Fruit fly (Drosophila melanogaster) whole organism, prepupa: Measurements from ENCODE around the gene Ets97D.
A peak's percentile ranks its signal among the peaks of the same experiment; 100 is the strongest.

Source experiments
- CG10631 ChIP-seq: fragments of 200-800 bp; sonication (Bioruptor generic); optimal IDR thresholded peaks from 2 replicates; lab custom pipeline; 2016; ENCODE audit warnings: missing biosample characterization, missing genetic modification characterization
- CG10669 ChIP-seq: fragments of 200-800 bp; sonication (Bioruptor generic); optimal IDR thresholded peaks from 3 replicates; lab custom pipeline; 2018; ENCODE audit warnings: missing biosample characterization, mild to moderate bottlenecking, missing genetic modification characterization, moderate library complexity
- CG11762 ChIP-seq: fragments of 200-800 bp; sonication (Bioruptor generic); optimal IDR thresholded peaks from 3 replicates; lab custom pipeline; 2016; ENCODE audit warnings: missing biosample characterization, missing genetic modification characterization; ENCODE audit not compliant: insufficient read depth
- CG11902 ChIP-seq: fragments of 200-800 bp; sonication (Bioruptor generic); optimal IDR thresholded peaks from 3 replicates; lab custom pipeline; 2016; ENCODE audit warnings: missing biosample characterization, missing genetic modification characterization
- CG15336 ChIP-seq: fragments of 200-800 bp; sonication (Bioruptor generic); IDR thresholded peaks from 2 replicates; pipeline ENCODE4 v1.3.6; 2022; ENCODE audit warnings: missing biosample characterization, missing genetic modification characterization
- CG1621 ChIP-seq: fragments of 200-800 bp; sonication (Bioruptor generic); optimal IDR thresholded peaks from 3 replicates; lab custom pipeline; 2018; ENCODE audit warnings: missing biosample characterization, mild to moderate bottlenecking, missing genetic modification characterization
- CG16779 ChIP-seq: fragments of 200-800 bp; sonication (Bioruptor generic); optimal IDR thresholded peaks from 3 replicates; lab custom pipeline; 2017; ENCODE audit warnings: missing biosample characterization, mild to moderate bottlenecking, missing genetic modification characterization
- CG31627 ChIP-seq: fragments of 200-800 bp; sonication (Bioruptor generic); optimal IDR thresholded peaks from 3 replicates; lab custom pipeline; 2016; ENCODE audit warnings: missing biosample characterization, missing genetic modification characterization
- CG32006 ChIP-seq: fragments of 200-800 bp; sonication (Bioruptor generic); optimal IDR thresholded peaks from 3 replicates; lab custom pipeline; 2017; ENCODE audit warnings: missing biosample characterization, mild to moderate bottlenecking, missing genetic modification characterization
- CG34406 ChIP-seq: fragments of 200-800 bp; sonication (Bioruptor generic); optimal IDR thresholded peaks from 3 replicates; lab custom pipeline; 2016; ENCODE audit warnings: missing biosample characterization, missing genetic modification characterization
- CG3919 ChIP-seq: fragments of 200-800 bp; sonication (Bioruptor generic); optimal IDR thresholded peaks from 3 replicates; lab custom pipeline; 2016; ENCODE audit warnings: missing biosample characterization, missing genetic modification characterization
- CG4318 ChIP-seq: fragments of 200-800 bp; sonication (Bioruptor generic); optimal IDR thresholded peaks from 3 replicates; lab custom pipeline; 2017; ENCODE audit warnings: missing biosample characterization, mild to moderate bottlenecking, missing genetic modification characterization
- CG6163 ChIP-seq: fragments of 200-800 bp; sonication (Bioruptor generic); IDR thresholded peaks from 3 replicates; pipeline ENCODE4 v1.3.6; 2022; ENCODE audit warnings: missing biosample characterization, missing genetic modification characterization
- CG6808 ChIP-seq: fragments of 200-800 bp; sonication (Bioruptor generic); optimal IDR thresholded peaks from 3 replicates; lab custom pipeline; 2017; ENCODE audit warnings: missing biosample characterization, missing genetic modification characterization, mild to moderate bottlenecking, moderate library complexity, missing genetic modification reagents
- CG7368 ChIP-seq: fragments of 200-800 bp; sonication (Bioruptor generic); optimal IDR thresholded peaks from 3 replicates; lab custom pipeline; 2016; ENCODE audit warnings: missing biosample characterization, missing genetic modification characterization
- CG8119 ChIP-seq: fragments of 200-800 bp; sonication (Bioruptor generic); IDR thresholded peaks from 3 replicates; pipeline ENCODE4 v1.3.6; 2022; ENCODE audit warnings: missing biosample characterization, missing genetic modification characterization
- CG8632 ChIP-seq: fragments of 200-800 bp; sonication (Bioruptor generic); optimal IDR thresholded peaks from 3 replicates; lab custom pipeline; 2016; ENCODE audit warnings: missing biosample characterization, missing genetic modification characterization
- CG9139 ChIP-seq: fragments of 200-800 bp; sonication (Bioruptor generic); optimal IDR thresholded peaks from 3 replicates; lab custom pipeline; 2017; ENCODE audit warnings: missing biosample characterization, mild to moderate bottlenecking, missing genetic modification characterization
- Eip75B ChIP-seq: fragments of 200-800 bp; sonication (Bioruptor generic); optimal IDR thresholded peaks from 3 replicates; lab custom pipeline; 2016; ENCODE audit warnings: missing biosample characterization, missing genetic modification characterization
- Eip78C ChIP-seq: fragments of 200-800 bp; sonication (Bioruptor generic); peaks from one replicate; lab custom pipeline; 2016; ENCODE audit warnings: missing biosample characterization, missing genetic modification characterization
- Eip93F ChIP-seq: fragments of 200-800 bp; sonication (Bioruptor generic); optimal IDR thresholded peaks from 2 replicates; lab custom pipeline; 2016; ENCODE audit warnings: missing biosample characterization, mild to moderate bottlenecking, missing genetic modification characterization
- Ets21C ChIP-seq: fragments of 200-800 bp; sonication (Bioruptor generic); optimal IDR thresholded peaks from 3 replicates; lab custom pipeline; 2016; ENCODE audit warnings: missing biosample characterization, missing genetic modification characterization
- Ets96B ChIP-seq: fragments of 200-800 bp; optimal IDR thresholded peaks from 2 replicates; lab custom pipeline; 2019; ENCODE audit warnings: missing biosample characterization, mild to moderate bottlenecking, missing genetic modification characterization, moderate library complexity
- Hr39 ChIP-seq: fragments of 200-800 bp; sonication (Bioruptor generic); optimal IDR thresholded peaks from 2 replicates; lab custom pipeline; 2016; ENCODE audit warnings: missing biosample characterization, missing genetic modification characterization
- Met ChIP-seq: fragments of 200-800 bp; sonication (Bioruptor generic); optimal IDR thresholded peaks from 3 replicates; lab custom pipeline; 2016; ENCODE audit warnings: missing biosample characterization, missing genetic modification characterization
- OdsH ChIP-seq: fragments of 200-800 bp; sonication (Bioruptor generic); optimal IDR thresholded peaks from 3 replicates; lab custom pipeline; 2016; ENCODE audit warnings: missing biosample characterization, missing genetic modification characterization
- Smox ChIP-seq: fragments of 200-800 bp; sonication (Bioruptor generic); optimal IDR thresholded peaks from 3 replicates; lab custom pipeline; 2016; ENCODE audit warnings: missing biosample characterization, missing genetic modification characterization
- Sox102F ChIP-seq: fragments of 200-800 bp; sonication (Bioruptor generic); optimal IDR thresholded peaks from 2 replicates; lab custom pipeline; 2016; ENCODE audit warnings: missing biosample characterization, mild to moderate bottlenecking, missing genetic modification characterization
- achi ChIP-seq: fragments of 200-800 bp; sonication (Bioruptor generic); optimal IDR thresholded peaks from 3 replicates; lab custom pipeline; 2016; ENCODE audit warnings: missing biosample characterization, missing genetic modification characterization
- acj6 ChIP-seq: fragments of 200-800 bp; sonication (Bioruptor generic); optimal IDR thresholded peaks from 3 replicates; lab custom pipeline; 2016; ENCODE audit warnings: missing biosample characterization, missing genetic modification characterization
- dac ChIP-seq: fragments of 200-800 bp; sonication (Bioruptor generic); optimal IDR thresholded peaks from 2 replicates; lab custom pipeline; 2017; ENCODE audit warnings: missing biosample characterization, mild to moderate bottlenecking, missing genetic modification characterization
- dsx ChIP-seq: fragments of 200-800 bp; optimal IDR thresholded peaks from 3 replicates; lab custom pipeline; 2019; ENCODE audit warnings: missing biosample characterization, mild to moderate bottlenecking, missing genetic modification characterization, moderate library complexity; ENCODE audit not compliant: poor library complexity, severe bottlenecking
- eg ChIP-seq: fragments of 200-800 bp; sonication (Bioruptor generic); IDR thresholded peaks from 3 replicates; pipeline ENCODE4 v1.3.6; 2022; ENCODE audit warnings: missing biosample characterization, missing genetic modification characterization
- esn ChIP-seq: fragments of 200-800 bp; sonication (Bioruptor generic); optimal IDR thresholded peaks from 2 replicates; lab custom pipeline; 2016; ENCODE audit warnings: missing biosample characterization, mild to moderate bottlenecking, missing genetic modification characterization, moderate library complexity
- fd59A ChIP-seq: fragments of 200-800 bp; sonication (Bioruptor generic); optimal IDR thresholded peaks from 2 replicates; lab custom pipeline; 2017; ENCODE audit warnings: missing biosample characterization, mild to moderate bottlenecking, missing genetic modification characterization, missing genetic modification reagents
- fd85E ChIP-seq: fragments of 200-800 bp; sonication (Bioruptor generic); optimal IDR thresholded peaks from 3 replicates; lab custom pipeline; 2016; ENCODE audit warnings: missing biosample characterization, missing genetic modification characterization
- fkh ChIP-seq: fragments of 200-800 bp; sonication (Bioruptor generic); optimal IDR thresholded peaks from 3 replicates; lab custom pipeline; 2017; ENCODE audit warnings: missing biosample characterization, mild to moderate bottlenecking, missing genetic modification characterization, moderate library complexity
- net ChIP-seq: fragments of 200-800 bp; sonication (Bioruptor generic); optimal IDR thresholded peaks from 3 replicates; lab custom pipeline; 2016; ENCODE audit warnings: missing biosample characterization, missing genetic modification characterization
- pdm3 ChIP-seq: fragments of 200-800 bp; sonication (Bioruptor generic); optimal IDR thresholded peaks from 3 replicates; lab custom pipeline; 2016; ENCODE audit warnings: missing biosample characterization, missing genetic modification characterization
- salr ChIP-seq, 2 experiments: fragments of 200-800 bp; sonication (Bioruptor generic); optimal IDR thresholded peaks; 3 replicates each; lab custom pipeline; 2016 to 2018; ENCODE audit warnings: missing biosample characterization in 2 of 2, missing genetic modification characterization in 2 of 2, mild to moderate bottlenecking in 1 of 2
- ss ChIP-seq, 2 experiments: fragments of 200-800 bp; sonication (Bioruptor generic); optimal IDR thresholded peaks; 2 replicates in 1 of 2; 3 replicates in 1 of 2; lab custom pipeline; 2017 to 2018; ENCODE audit warnings: mild to moderate bottlenecking in 2 of 2, missing biosample characterization in 2 of 2, missing genetic modification characterization in 2 of 2, moderate library complexity in 1 of 2
- svp ChIP-seq: fragments of 200-800 bp; sonication (Bioruptor generic); peaks from one replicate; lab custom pipeline; 2016; ENCODE audit warnings: missing biosample characterization, missing genetic modification characterization
- topi ChIP-seq: fragments of 200-800 bp; sonication (Bioruptor generic); optimal IDR thresholded peaks from 3 replicates; lab custom pipeline; 2016; ENCODE audit warnings: missing biosample characterization, missing genetic modification characterization
- vri ChIP-seq: fragments of 200-800 bp; sonication (Bioruptor generic); optimal IDR thresholded peaks from 3 replicates; lab custom pipeline; 2016; ENCODE audit warnings: missing biosample characterization, mild to moderate bottlenecking, missing genetic modification characterization

Gene Ets97D

DNA sequence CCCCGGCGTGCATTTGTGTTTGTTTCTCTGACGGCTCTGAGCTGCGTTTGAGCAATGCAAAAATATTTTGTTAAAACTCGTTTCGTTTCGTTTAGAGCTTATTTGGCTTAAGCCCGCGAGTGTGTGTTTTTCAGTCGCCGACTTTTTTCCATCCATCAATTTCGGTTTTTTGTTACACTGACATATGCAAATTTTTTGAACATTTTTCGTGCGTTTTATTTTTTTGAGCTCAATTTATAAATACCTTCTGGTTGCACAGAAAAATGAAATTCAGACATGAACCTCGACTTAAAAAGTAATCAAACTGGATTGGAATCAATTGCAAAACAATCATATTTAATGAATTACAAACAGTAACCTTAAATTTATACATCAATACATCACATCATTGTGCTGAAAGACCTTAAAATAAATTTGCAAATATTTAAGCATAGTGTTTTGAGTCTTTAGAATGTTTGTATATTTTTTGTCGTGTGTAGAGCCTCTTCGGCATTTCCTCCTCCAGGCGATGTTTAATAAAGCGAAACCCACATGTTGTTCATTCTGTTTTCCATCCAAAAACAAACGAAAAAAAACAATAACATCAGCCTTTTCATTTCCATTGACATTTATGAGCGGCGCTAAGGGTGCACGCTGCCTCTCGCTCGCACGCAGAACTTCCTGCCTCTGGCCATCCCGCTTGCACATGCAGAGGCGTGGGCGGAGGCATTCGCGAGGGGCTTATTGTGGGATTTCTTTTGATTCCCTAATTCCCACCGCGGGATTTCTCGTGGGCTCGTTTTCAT is 30.3 kb downstream of the Ets97D start:
- TF ChIP-seq Ets96B (tag; lab: Kevin White, UChicago), result no peak
- TF ChIP-seq esn (GFP tag; lab: Kevin White, UChicago), result peak; percentile 44
- TF ChIP-seq CG34406 (GFP tag; lab: Kevin White, UChicago), result no peak
- TF ChIP-seq Ets21C (GFP tag; lab: Kevin White, UChicago), result no peak
- no peak for TF ChIP-seq salr (GFP tag; optimal IDR thresholded peaks at IDR 0.05; lab: Kevin White, UChicago)
- TF ChIP-seq CG10669 (GFP tag; lab: Kevin White, UChicago), result no peak
- no peak for TF ChIP-seq fd85E (GFP tag; lab: Kevin White, UChicago)
- TF ChIP-seq CG4318 (GFP tag; lab: Kevin White, UChicago), result no peak
- TF ChIP-seq Eip93F (GFP tag; lab: Kevin White, UChicago), result no peak
- no peak for TF ChIP-seq eg
- TF ChIP-seq net (GFP tag; lab: Kevin White, UChicago), result no peak
- no peak for TF ChIP-seq ss (GFP tag; optimal IDR thresholded peaks at IDR 0.05; lab: Kevin White, UChicago)
- TF ChIP-seq Eip78C, result peak; percentile 84
- peak; percentile 0 for TF ChIP-seq CG31627 (GFP tag; lab: Kevin White, UChicago)
- TF ChIP-seq Hr39 (GFP tag; lab: Kevin White, UChicago), result peak; percentile 21
- TF ChIP-seq OdsH, result peak; percentile 7
- TF ChIP-seq pdm3 (GFP tag; lab: Kevin White, UChicago), result no peak
- TF ChIP-seq CG3919 (GFP tag; lab: Kevin White, UChicago), result peak; percentile 22
- TF ChIP-seq CG8119 (GFP tag; lab: Robert Waterston, UW), result no peak
- TF ChIP-seq vri (GFP tag; lab: Kevin White, UChicago), result no peak
- TF ChIP-seq CG32006 (GFP tag; lab: Kevin White, UChicago), result peak; percentile 8
- TF ChIP-seq CG7368 (GFP tag; lab: Kevin White, UChicago), result no peak
- no peak for TF ChIP-seq CG1621
- TF ChIP-seq dac (GFP tag; lab: Kevin White, UChicago), result no peak
- TF ChIP-seq CG15336 (GFP tag; lab: Robert Waterston, UW), result no peak
- TF ChIP-seq topi (GFP tag; lab: Kevin White, UChicago), result peak; percentile 39
- no peak for TF ChIP-seq CG10631 (GFP tag; lab: Kevin White, UChicago)
- no peak for TF ChIP-seq fkh (GFP tag; lab: Kevin White, UChicago)
- no peak for TF ChIP-seq fd59A (GFP tag; lab: Kevin White, UChicago)
- no peak for TF ChIP-seq CG16779
- TF ChIP-seq CG8632 (GFP tag; lab: Kevin White, UChicago), result no peak
- TF ChIP-seq Sox102F (GFP tag; lab: Kevin White, UChicago), result peak; percentile 44
- TF ChIP-seq svp (GFP tag; lab: Kevin White, UChicago), result peak; percentile 76
- TF ChIP-seq Met (GFP tag; lab: Kevin White, UChicago), result peak; percentile 44
- no peak for TF ChIP-seq CG11762 (GFP tag; lab: Kevin White, UChicago)
- peak; percentile 21 for TF ChIP-seq Smox (GFP tag; lab: Kevin White, UChicago)
- no peak for TF ChIP-seq acj6 (GFP tag; lab: Kevin White, UChicago)
- no peak for TF ChIP-seq CG6808 (GFP tag; lab: Kevin White, UChicago)

DNA sequence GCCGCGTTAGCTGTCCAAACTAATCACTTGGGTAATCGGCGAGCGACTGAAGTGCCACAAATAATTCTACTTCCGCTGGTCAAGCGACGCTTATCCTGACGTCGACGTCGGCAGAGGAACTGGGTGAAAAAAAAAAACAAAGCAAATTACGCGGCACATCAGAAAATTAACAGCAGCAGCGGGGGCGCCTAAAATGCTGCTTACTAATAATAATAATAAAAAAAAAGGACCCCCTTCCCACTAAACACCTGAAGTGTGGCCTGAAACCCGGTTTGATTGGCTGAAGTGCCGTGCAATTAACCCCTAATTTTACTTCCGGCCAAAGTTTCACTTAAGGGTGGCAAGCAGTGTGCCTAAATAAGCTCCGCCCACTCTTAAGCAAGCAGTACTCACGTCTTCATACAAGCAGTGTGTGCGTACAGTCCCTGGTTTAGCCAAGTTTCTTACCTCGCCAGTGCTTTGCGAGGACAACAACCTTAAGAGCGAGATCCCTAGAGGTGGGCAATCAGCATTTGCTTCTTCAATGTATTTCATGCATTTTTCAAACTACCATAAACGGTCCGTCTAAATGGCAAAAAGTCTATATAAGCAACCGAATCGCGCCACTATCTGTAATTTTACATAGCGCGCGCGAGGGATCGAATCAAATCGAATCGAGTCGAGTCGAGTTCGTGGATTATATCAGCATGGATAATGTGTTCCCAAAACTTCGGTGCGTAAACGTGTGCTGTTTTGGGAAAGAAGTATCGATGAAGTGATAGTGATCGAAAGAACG is 31.4 kb downstream of the Ets97D start, which contains the start of the genes ro and T48:
TSS of gene ro (minus strand) at position 51 of the 775 bp plus-strand sequence.
TSS of gene T48 (plus strand) at position 614 of the 775 bp plus-strand sequence.
- TF ChIP-seq Eip78C (peak; percentile 47), CG10669 (GFP tag; lab: Kevin White, UChicago) (no peak), dsx (peak; percentile 11), topi (GFP tag; lab: Kevin White, UChicago) (peak; percentile 5), vri (GFP tag; lab: Kevin White, UChicago) (peak; percentile 23), CG6808 (GFP tag; lab: Kevin White, UChicago) (peak; percentile 12), Smox (GFP tag; lab: Kevin White, UChicago) (no peak), Sox102F (GFP tag; lab: Kevin White, UChicago) (no peak), Eip75B (peak; percentile 6), CG1621 (peak; percentile 11), esn (GFP tag; lab: Kevin White, UChicago) (peak; percentile 32), achi (GFP tag; lab: Kevin White, UChicago) (no peak), CG11902 (GFP tag; lab: Kevin White, UChicago) (no peak), CG6163 (GFP tag; lab: Robert Waterston, UW) (peak; percentile 7; the same call in 1 of the 3 replicates), CG9139 (GFP tag; lab: Kevin White, UChicago) (no peak)
